Worm (Caenorhabditis elegans): Measurements from ENCODE around the gene ZK418.13.

The ZK418.13 gene

DNA sequence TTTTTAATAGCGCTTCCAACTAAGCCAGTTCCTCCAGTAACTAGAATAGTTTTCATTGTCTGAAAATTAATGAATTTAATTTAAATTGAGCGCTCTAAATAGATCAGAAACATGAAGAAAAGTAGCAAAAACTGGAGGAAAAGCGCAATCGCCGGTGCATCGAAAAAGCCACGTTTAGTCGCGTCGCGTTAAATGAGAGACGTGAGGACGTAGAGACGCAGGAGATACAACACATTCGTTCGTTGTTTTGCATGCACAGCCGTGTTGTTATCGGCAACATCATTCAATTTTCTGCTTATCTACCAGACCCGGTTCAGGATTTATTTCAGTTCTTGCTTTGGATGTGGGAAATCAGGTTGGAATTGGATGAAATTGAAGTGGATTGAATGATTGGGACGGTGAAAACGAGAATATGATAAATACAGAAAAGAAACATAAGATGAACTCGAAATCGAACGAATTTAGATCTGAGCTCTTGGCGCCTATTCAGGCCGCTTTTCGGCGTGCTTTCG lies 8.8 kb downstream of the ZK418.13 start, which contains the start of gene ger-1:
ger-1 (minus strand) TSS at position 93 of the 512 bp plus-strand sequence.
- TF ChIP-seq nhr-11 (tag; optimal IDR thresholded peaks at IDR 0.05) (no peak), pha-4 (tag; optimal IDR thresholded peaks at IDR 0.05) (no peak), ceh-2 (tag; optimal IDR thresholded peaks at IDR 0.05) (no peak), ceh-48 (tag; optimal IDR thresholded peaks at IDR 0.05) (no peak), ceh-22 (tag; optimal IDR thresholded peaks at IDR 0.05) (no peak)

DNA sequence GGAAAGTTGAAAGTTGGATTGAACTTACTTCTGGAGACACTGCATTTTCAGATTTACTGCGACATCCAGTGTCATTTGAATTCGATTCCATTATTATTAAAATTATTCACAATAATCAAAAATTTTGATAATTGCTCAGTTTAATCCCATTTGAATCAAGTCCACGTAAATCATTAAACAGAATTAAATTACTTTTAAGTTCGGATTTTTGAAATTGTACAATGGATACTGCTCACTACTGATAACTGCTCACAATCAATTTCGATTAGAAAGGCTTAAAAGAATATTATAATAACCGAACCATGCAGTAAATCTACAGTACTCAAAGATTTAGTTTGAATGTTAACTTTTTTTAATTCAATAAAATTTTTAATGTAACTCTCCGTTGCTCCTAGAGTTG lies 12.1 kb downstream of the ZK418.13 start, which contains the start of gene R01H2.4:
R01H2.4 (minus strand) TSS at position 101 of the 400 bp plus-strand sequence.
- no peak for TF ChIP-seq ceh-31 (tag; optimal IDR thresholded peaks at IDR 0.05)
- no peak for TF ChIP-seq unc-86 (tag; optimal IDR thresholded peaks at IDR 0.05)
- TF ChIP-seq lim-6 (tag; optimal IDR thresholded peaks at IDR 0.05): no peak
- TF ChIP-seq eyg-1 (tag; optimal IDR thresholded peaks at IDR 0.05): no peak
- TF ChIP-seq fkh-10 (GFP tag; optimal IDR thresholded peaks at IDR 0.05): no peak
- TF ChIP-seq K02D7.2 (tag; optimal IDR thresholded peaks at IDR 0.05): no peak
- no peak for TF ChIP-seq ceh-14 (tag; optimal IDR thresholded peaks at IDR 0.05)
- TF ChIP-seq nfya-1 (tag; optimal IDR thresholded peaks at IDR 0.05): no peak
- no peak for TF ChIP-seq pax-1 (tag; optimal IDR thresholded peaks at IDR 0.05)
- no peak for TF ChIP-seq zip-5 (tag; optimal IDR thresholded peaks at IDR 0.05)
- TF ChIP-seq unc-3 (GFP tag; conservative IDR thresholded peaks at IDR 0.05): no peak
- no peak for TF ChIP-seq unc-3 (tag; optimal IDR thresholded peaks at IDR 0.05)
- TF ChIP-seq unc-55 (GFP tag; optimal IDR thresholded peaks at IDR 0.05): no peak
- TF ChIP-seq nhr-232 (tag; optimal IDR thresholded peaks at IDR 0.05): no peak

DNA sequence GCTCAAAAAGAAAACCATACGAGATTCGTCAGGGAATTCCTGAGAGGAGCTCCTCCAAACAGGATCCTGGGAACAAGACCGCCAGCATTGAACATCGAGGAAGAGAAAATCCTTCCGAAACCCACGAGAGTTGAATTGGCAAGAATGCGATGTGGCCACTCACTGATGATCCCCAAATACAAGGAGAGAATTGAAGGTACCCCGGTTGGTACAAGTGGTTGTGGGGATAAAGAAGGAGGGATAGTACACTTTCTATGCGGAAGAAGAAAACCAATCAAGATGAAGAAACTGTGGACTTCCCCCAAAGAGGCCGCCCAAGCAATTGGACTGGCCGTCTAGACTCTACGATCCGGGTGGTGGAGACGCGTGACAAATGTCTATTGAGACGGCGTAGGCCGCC lies 13.2 kb downstream of the ZK418.13 start:
- TF ChIP-seq ceh-34 (tag; optimal IDR thresholded peaks at IDR 0.05): no peak
- no peak for TF ChIP-seq ceh-24 (tag; optimal IDR thresholded peaks at IDR 0.05)
- no peak for TF ChIP-seq hlh-6 (tag; optimal IDR thresholded peaks at IDR 0.05)
- no peak for TF ChIP-seq T23F11.4 (GFP tag; optimal IDR thresholded peaks at IDR 0.05)
- no peak for TF ChIP-seq unc-55 (GFP tag; optimal IDR thresholded peaks at IDR 0.05)

DNA sequence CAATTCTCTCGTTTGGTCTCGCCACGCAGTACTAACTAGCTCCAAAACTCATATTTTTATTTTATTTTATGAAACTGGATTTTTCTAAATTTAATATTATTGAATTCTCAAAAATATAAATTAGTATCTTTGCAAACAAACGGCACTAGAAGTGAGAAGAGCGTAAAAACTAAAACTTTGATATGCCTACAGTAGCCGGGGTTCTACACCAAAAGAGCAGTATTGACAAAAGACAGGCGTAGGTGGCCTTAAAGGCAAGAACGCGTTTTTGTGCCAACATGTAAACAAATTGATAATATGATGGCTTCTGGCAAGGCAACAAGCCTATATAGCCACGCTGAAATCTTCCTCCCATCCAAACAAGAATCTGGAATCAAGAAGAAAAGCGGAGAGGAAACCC lies 13.7 kb downstream of the ZK418.13 start, which contains the start of gene R01H2.1:
R01H2.1 (plus strand) TSS at position 301 of the 400 bp plus-strand sequence.
- TF ChIP-seq ahr-1 (tag; optimal IDR thresholded peaks at IDR 0.05) (no peak), tbx-2 (tag; optimal IDR thresholded peaks at IDR 0.05) (no peak), pat-9 (tag; optimal IDR thresholded peaks at IDR 0.05) (no peak), ceh-14 (tag; optimal IDR thresholded peaks at IDR 0.05) (no peak), sox-4 (tag; optimal IDR thresholded peaks at IDR 0.05) (no peak), pqm-1 (tag; optimal IDR thresholded peaks at IDR 0.05) (no peak)

DNA sequence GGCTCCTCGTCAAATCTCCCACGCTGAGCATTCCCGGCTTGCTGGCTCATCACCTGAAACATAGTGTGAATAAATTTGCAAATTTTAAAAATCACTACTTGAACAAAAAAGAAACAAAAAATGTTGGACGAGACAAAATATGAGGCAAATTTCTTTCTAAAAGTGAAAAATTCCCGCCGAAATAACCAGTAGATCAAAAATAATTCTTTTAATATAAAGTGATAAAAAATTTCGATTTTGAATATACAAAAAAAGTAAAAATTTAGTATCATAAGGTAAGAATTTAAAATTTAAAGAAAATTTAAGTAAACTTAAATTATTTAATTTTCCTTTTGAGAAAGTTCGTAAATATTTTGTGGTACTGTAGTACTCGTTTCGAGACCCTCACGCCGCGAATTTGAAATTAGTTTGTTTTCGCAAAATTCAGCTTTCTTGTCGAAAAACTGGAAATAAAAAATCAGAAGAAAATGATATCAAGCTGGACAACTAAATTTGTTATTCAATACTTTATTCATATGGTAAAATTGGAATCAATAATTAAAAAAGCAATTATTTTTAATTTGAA lies 15.7 kb downstream of the ZK418.13 start, which contains the start of gene egg-2:
egg-2 (minus strand) TSS at position 53 of the 565 bp plus-strand sequence.
- TF ChIP-seq pha-4 (tag; optimal IDR thresholded peaks at IDR 0.05) (no peak), ceh-19 (GFP tag; optimal IDR thresholded peaks at IDR 0.05) (no peak), sox-2 (GFP tag; IDR thresholded peaks at IDR 0.05) (no peak), ceh-6 (GFP tag; optimal IDR thresholded peaks at IDR 0.05) (no peak), pros-1 (tag; optimal IDR thresholded peaks at IDR 0.05) (no peak), ceh-14 (tag; optimal IDR thresholded peaks at IDR 0.05) (no peak), ceh-31 (tag; optimal IDR thresholded peaks at IDR 0.05) (no peak), ama-1 (optimal IDR thresholded peaks at IDR 0.05) (no peak), ets-4 (tag; optimal IDR thresholded peaks at IDR 0.05) (no peak), ref-2 (tag; optimal IDR thresholded peaks at IDR 0.05) (no peak), unc-3 (GFP tag; conservative IDR thresholded peaks at IDR 0.05) (no peak), unc-3 (tag; optimal IDR thresholded peaks at IDR 0.05) (no peak), C08G9.2 (tag; optimal IDR thresholded peaks at IDR 0.05) (no peak), rnt-1 (tag; optimal IDR thresholded peaks at IDR 0.05) (no peak), unc-86 (tag; optimal IDR thresholded peaks at IDR 0.05) (no peak), lim-6 (tag; optimal IDR thresholded peaks at IDR 0.05) (no peak), nfya-1 (tag; optimal IDR thresholded peaks at IDR 0.05) (no peak), hlh-30 (tag; optimal IDR thresholded peaks at IDR 0.05; ENCODE audit: insufficient read depth) (no peak), Y22D7AL.16 (tag; optimal IDR thresholded peaks at IDR 0.05) (no peak), nhr-11 (tag; optimal IDR thresholded peaks at IDR 0.05) (no peak), sox-4 (tag; optimal IDR thresholded peaks at IDR 0.05) (no peak)

All from whole organism, late embryonic.